Worm (Caenorhabditis elegans): ENCODE data around the gene mca-3.

DNA sequence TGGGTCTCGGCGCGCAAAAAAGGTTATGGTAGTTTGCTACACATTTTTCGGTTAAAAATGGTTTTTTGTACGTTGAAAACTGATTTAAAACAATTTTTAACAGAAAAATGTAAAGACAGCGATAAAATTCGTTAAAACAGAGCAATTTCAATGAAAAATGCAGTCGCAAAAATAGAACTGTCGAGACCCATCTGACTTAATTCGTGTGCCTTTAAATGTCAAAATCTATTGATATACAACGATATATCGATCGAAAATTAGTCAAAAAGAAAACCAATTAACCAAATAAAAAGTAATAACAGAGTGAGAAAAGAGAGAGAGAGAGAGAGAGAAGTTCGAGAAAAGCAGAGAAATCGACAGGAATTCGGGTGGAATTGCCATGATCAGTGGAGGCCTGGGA is 11.9 kb downstream of the mca-3 start:
- no peak for TF ChIP-seq ztf-26 (tag; optimal IDR thresholded peaks at IDR 0.05)
- TF ChIP-seq fkh-3 (tag; optimal IDR thresholded peaks at IDR 0.05), result no peak
- TF ChIP-seq dpl-1 (GFP tag; optimal IDR thresholded peaks at IDR 0.05), result no peak
- no peak for TF ChIP-seq madf-6 (GFP tag; IDR thresholded peaks at IDR 0.05)
- TF ChIP-seq unc-62 (GFP tag; optimal IDR thresholded peaks at IDR 0.05), result no peak
- TF ChIP-seq him-1 (tag; optimal IDR thresholded peaks at IDR 0.05), result no peak
- TF ChIP-seq let-607 (tag; optimal IDR thresholded peaks at IDR 0.05), result no peak
